Fruit fly (Drosophila melanogaster) S2 (cell line): Measurements from ENCODE around the gene aay.
A peak's percentile ranks its signal among the peaks of the same experiment; 100 is the strongest.

ENCODE experiments used
- CG8478 ChIP-seq: fragments of >200 bp; optimal IDR thresholded peaks from 2 replicates; lab custom pipeline; 2018
- CTCF ChIP-seq, 2 experiments: fragments of >200 bp; optimal IDR thresholded peaks; 2 replicates each; lab custom pipeline; 2018

DNA sequence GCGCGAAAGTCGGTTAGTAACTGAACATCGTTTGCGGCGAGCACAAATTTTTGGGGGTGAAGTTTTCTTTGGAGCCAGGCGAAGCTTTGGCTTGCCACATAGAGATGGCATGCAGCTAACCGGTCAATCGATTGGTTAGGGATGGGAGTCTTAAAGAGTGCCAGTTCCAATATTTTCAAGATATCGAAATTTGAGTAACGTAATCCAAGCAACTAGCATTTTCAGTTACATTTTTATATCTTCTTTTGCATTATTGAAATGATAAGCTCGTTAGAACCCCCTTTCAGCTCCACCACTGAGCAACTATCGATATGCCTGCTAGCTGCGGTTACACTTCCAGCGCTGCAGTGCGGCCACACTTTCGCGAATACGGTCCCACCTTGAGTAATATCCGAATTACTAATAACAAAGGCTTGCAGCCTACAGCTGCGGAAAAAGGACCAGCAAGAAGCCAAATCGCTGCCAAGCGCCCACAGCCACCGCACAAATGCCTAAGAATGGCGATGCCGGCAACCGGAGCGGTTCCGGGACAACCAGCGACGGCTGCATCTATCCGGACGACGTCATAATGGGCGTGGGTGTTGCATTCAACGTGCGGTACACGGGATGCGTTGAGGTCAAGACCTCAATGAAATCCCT lies 3.7 kb downstream of the aay start, which contains the start of the genes Atat and Shc:
- TF ChIP-seq CG8478 (lab: Kevin White, UChicago) (no peak), CTCF (optimal IDR thresholded peaks at IDR 0.05; lab: Kevin White, UChicago) (peak; percentile 11 to 53)
